Worm (Caenorhabditis elegans): ENCODE data around the gene Y54E2A.8.

The Y54E2A.8 gene

DNA sequence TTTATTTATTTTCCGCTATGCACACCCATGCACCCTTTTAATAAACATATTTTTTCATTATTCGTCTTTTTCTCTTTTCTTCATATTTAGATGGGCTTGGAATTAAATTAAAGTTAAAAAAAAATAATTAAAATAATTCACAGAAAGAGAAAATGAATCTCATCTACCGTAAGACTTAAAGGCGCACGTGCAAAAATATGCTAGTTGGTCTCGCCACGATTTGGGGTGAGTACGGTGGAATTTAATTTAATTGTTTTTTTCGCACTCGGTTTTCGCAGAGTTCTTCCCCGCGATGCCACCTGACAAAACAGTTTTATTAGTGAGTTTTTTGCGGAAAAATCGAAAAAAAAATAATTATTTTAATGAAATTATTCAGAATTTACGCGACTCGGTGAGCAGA, at the start of gene Y54E2A.8:
TSS of gene Y54E2A.8 (plus strand) at position 254 of the 400 bp plus-strand sequence.
- TF ChIP-seq F49E8.2 (tag; optimal IDR thresholded peaks at IDR 0.05; ENCODE audit: insufficient read depth) (peak; percentile 16), unc-62 (GFP tag; optimal IDR thresholded peaks at IDR 0.05) (no peak), ztf-3 (GFP tag; optimal IDR thresholded peaks at IDR 0.05) (no peak), rec-8 (tag; optimal IDR thresholded peaks at IDR 0.05) (no peak), F33H1.4 (GFP tag; IDR thresholded peaks at IDR 0.05) (peak; percentile 91), egl-44 (GFP tag; IDR thresholded peaks at IDR 0.05) (no peak), unc-130 (GFP tag; optimal IDR thresholded peaks at IDR 0.05) (peak; percentile 5), mes-4 (tag; optimal IDR thresholded peaks at IDR 0.05) (no peak), B0019.2 (GFP tag; conservative IDR thresholded peaks at IDR 0.05) (no peak), sptf-2 (GFP tag; optimal IDR thresholded peaks at IDR 0.05) (no peak), nhr-120 (GFP tag; IDR thresholded peaks at IDR 0.05) (no peak), ceh-27 (GFP tag; optimal IDR thresholded peaks at IDR 0.05) (no peak), lsl-1 (GFP tag; optimal IDR thresholded peaks at IDR 0.05) (peak; percentile 93), dox-1 (GFP tag; IDR thresholded peaks at IDR 0.05) (0 out of 2 replicates have a peak, but pooled peaks have one; percentile 13), xnd-1 (tag; optimal IDR thresholded peaks at IDR 0.05) (peak; percentile 90), mcd-1 (GFP tag; IDR thresholded peaks at IDR 0.05) (peak; percentile 41; the same call in 1 of the 2 replicates), him-1 (tag; optimal IDR thresholded peaks at IDR 0.05) (peak; percentile 94), efl-1 (GFP tag; optimal IDR thresholded peaks at IDR 0.05) (peak; percentile 46), D2030.7 (GFP tag; IDR thresholded peaks at IDR 0.05) (peak; percentile 38; the same call in 1 of the 2 replicates), madf-8 (GFP tag; conservative IDR thresholded peaks at IDR 0.05) (peak; percentile 82), nhr-90 (tag; optimal IDR thresholded peaks at IDR 0.05) (no peak), Y95B8A.8 (GFP tag; IDR thresholded peaks at IDR 0.05) (no peak), attf-5 (GFP tag; optimal IDR thresholded peaks at IDR 0.05) (no peak), snpc-4 (GFP tag; optimal IDR thresholded peaks at IDR 0.05) (no peak), snpc-4 (tag; optimal IDR thresholded peaks at IDR 0.05) (peak in 3 of 4 experiments; percentile 21 to 23 (median 22)), C06A6.2 (GFP tag; conservative IDR thresholded peaks at IDR 0.05) (no peak), athp-1 (tag; optimal IDR thresholded peaks at IDR 0.05) (no peak), lin-54 (GFP tag; optimal IDR thresholded peaks at IDR 0.05) (peak; percentile 40), madf-6 (GFP tag; IDR thresholded peaks at IDR 0.05) (peak; percentile 92)

DNA sequence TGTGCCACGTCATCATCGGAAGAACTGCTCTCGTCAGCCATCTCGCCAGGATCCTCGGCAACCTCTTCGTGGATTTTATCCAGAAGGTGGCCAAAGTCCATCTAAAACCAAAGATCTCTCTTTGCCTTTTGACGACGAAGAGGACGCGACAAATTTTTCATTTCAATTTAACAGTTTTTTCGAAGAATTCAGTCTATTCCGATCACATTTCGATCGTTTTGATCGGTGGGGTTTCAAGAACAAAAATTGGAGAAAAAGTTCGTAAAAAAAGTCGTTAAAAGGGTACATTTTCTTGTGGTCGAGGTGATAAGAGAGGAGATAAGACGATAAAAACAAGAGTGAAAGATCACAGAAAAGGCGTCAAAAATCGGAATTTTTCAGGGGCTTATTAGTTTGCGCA, 44.7 kb upstream of the Y54E2A.8 start, which contains the start of gene glna-1:
TSS of gene glna-1 (minus strand) at position 101 of the 400 bp plus-strand sequence.
- no peak for TF ChIP-seq dox-1 (GFP tag; IDR thresholded peaks at IDR 0.05)
- TF ChIP-seq lin-54 (GFP tag; optimal IDR thresholded peaks at IDR 0.05): no peak
- TF ChIP-seq ZK185.1 (tag; optimal IDR thresholded peaks at IDR 0.05; ENCODE audit: poor library complexity, severe bottlenecking): no peak
- TF ChIP-seq bed-1 (GFP tag; IDR thresholded peaks at IDR 0.05): no peak
- no peak for TF ChIP-seq F57A8.1 (GFP tag; optimal IDR thresholded peaks at IDR 0.05)
- no peak for TF ChIP-seq egl-18 (GFP tag; IDR thresholded peaks at IDR 0.05)
- TF ChIP-seq ztf-22 (GFP tag; optimal IDR thresholded peaks at IDR 0.05): no peak
- no peak for TF ChIP-seq mxl-1 (tag; optimal IDR thresholded peaks at IDR 0.05)
- no peak for TF ChIP-seq ceh-91 (GFP tag; IDR thresholded peaks at IDR 0.05)
- TF ChIP-seq Y79H2A.3 (GFP tag; conservative IDR thresholded peaks at IDR 0.05): no peak
- no peak for TF ChIP-seq hlh-26 (GFP tag; conservative IDR thresholded peaks at IDR 0.05)
- no peak for TF ChIP-seq dpff-1 (tag; optimal IDR thresholded peaks at IDR 0.05)
- TF ChIP-seq ztf-26 (tag; optimal IDR thresholded peaks at IDR 0.05): no peak
